Worm (Caenorhabditis elegans) whole organism, L4 larva: ENCODE results near the gene srt-70.

Experiments used
- ceh-32 ChIP-seq: sonication (generic microtip); optimal IDR thresholded peaks from 2 replicates; lab custom pipeline; 2016; ENCODE audit warnings: mild to moderate bottlenecking, missing genetic modification characterization, missing compliant biosample characterization; ENCODE audit not compliant: poor library complexity
- jun-1 ChIP-seq: fragments of 150-350 bp; optimal IDR thresholded peaks from 2 replicates; lab custom pipeline; 2014; ENCODE audit warnings: missing biosample characterization, missing genetic modification reagents, missing genetic modification characterization

ce11 chrV:5223044-5223443, 36.3 kb downstream of the srt-70 start, which contains the start of gene Y49G5B.1:
- TF ChIP-seq jun-1 (tag; lab: Kevin White, UChicago), result no peak
- no peak for TF ChIP-seq ceh-32 (tag; lab: Kevin White, UChicago)
